Worm (Caenorhabditis elegans) whole organism, mixed stage, embryonic: ENCODE results near the gene F54C9.14.

Source experiments
- M03D4.4 ChIP-seq: sonication (generic microtip); optimal IDR thresholded peaks from 2 replicates; lab custom pipeline; 2017; ENCODE audit warnings: mild to moderate bottlenecking, missing genetic modification characterization, missing compliant biosample characterization
- bed-3 ChIP-seq: fragments of 200-800 bp; sonication (Bioruptor generic); optimal IDR thresholded peaks from 3 replicates; lab custom pipeline; 2018; ENCODE audit warnings: mild to moderate bottlenecking, missing genetic modification characterization, moderate library complexity, missing compliant biosample characterization
- blmp-1 ChIP-seq: fragments of 150-350 bp; optimal IDR thresholded peaks from 2 replicates; lab custom pipeline; 2014; ENCODE audit warnings: missing biosample characterization, missing genetic modification characterization
- ceh-39 ChIP-seq: fragments of 150-350 bp; optimal IDR thresholded peaks from 2 replicates; lab custom pipeline; 2014; ENCODE audit warnings: missing biosample characterization, missing genetic modification characterization
- ceh-43 ChIP-seq: fragments of 200-800 bp; sonication (Bioruptor generic); optimal IDR thresholded peaks from 2 replicates; lab custom pipeline; 2018; ENCODE audit warnings: mild to moderate bottlenecking, missing genetic modification characterization, moderate library complexity, missing compliant biosample characterization
- ceh-83 ChIP-seq: fragments of 200-800 bp; sonication (Bioruptor generic); optimal IDR thresholded peaks from 2 replicates; lab custom pipeline; 2018; ENCODE audit warnings: mild to moderate bottlenecking, missing genetic modification characterization, missing compliant biosample characterization
- ces-1 ChIP-seq: fragments of 150-350 bp; optimal IDR thresholded peaks from 2 replicates; lab custom pipeline; 2014; ENCODE audit warnings: missing biosample characterization, missing genetic modification reagents, missing genetic modification characterization
- cnd-1 ChIP-seq: fragments of 200-800 bp; sonication (Bioruptor generic); optimal IDR thresholded peaks from 2 replicates; lab custom pipeline; 2018; ENCODE audit warnings: mild to moderate bottlenecking, missing genetic modification characterization, missing compliant biosample characterization
- drap-1 ChIP-seq: fragments of 200-800 bp; sonication (Bioruptor generic); optimal IDR thresholded peaks from 3 replicates; lab custom pipeline; 2018; ENCODE audit warnings: mild to moderate bottlenecking, missing genetic modification characterization, missing compliant biosample characterization
- elt-1 ChIP-seq: sonication (generic microtip); optimal IDR thresholded peaks from 2 replicates; lab custom pipeline; 2017; ENCODE audit warnings: missing genetic modification characterization, mild to moderate bottlenecking, missing compliant biosample characterization, antibody characterized with exemption, moderate library complexity, borderline replicate concordance; ENCODE audit not compliant: insufficient read depth
- elt-3 ChIP-seq: fragments of 150-350 bp; optimal IDR thresholded peaks from 2 replicates; lab custom pipeline; 2014; ENCODE audit warnings: missing biosample characterization, missing genetic modification characterization
- flh-1 ChIP-seq: fragments of 200-800 bp; sonication (Bioruptor generic); optimal IDR thresholded peaks from 2 replicates; lab custom pipeline; 2018; ENCODE audit warnings: mild to moderate bottlenecking, missing genetic modification characterization, moderate library complexity, missing compliant biosample characterization
- ham-2 ChIP-seq: fragments of 200-800 bp; sonication (Bioruptor generic); optimal IDR thresholded peaks from 2 replicates; lab custom pipeline; 2018; ENCODE audit warnings: mild to moderate bottlenecking, missing genetic modification characterization, missing compliant biosample characterization
- hlh-1 ChIP-seq: fragments of 150-350 bp; optimal IDR thresholded peaks from 2 replicates; lab custom pipeline; 2014; ENCODE audit warnings: missing biosample characterization, missing genetic modification reagents, missing genetic modification characterization
- lin-13 ChIP-seq: fragments of 150-350 bp; optimal IDR thresholded peaks from 2 replicates; lab custom pipeline; 2014; ENCODE audit warnings: missing biosample characterization, missing genetic modification characterization
- lin-32 ChIP-seq: fragments of 200-800 bp; sonication (Bioruptor generic); optimal IDR thresholded peaks from 2 replicates; lab custom pipeline; 2018; ENCODE audit warnings: mild to moderate bottlenecking, missing genetic modification characterization, missing compliant biosample characterization
- lsy-2 ChIP-seq: fragments of 150-350 bp; optimal IDR thresholded peaks from 2 replicates; lab custom pipeline; 2014; ENCODE audit warnings: missing biosample characterization, missing genetic modification characterization
- mab-5 ChIP-seq: fragments of 150-350 bp; optimal IDR thresholded peaks from 2 replicates; lab custom pipeline; 2014; ENCODE audit warnings: missing biosample characterization, missing genetic modification characterization
- mep-1 ChIP-seq: fragments of 150-350 bp; optimal IDR thresholded peaks from 2 replicates; lab custom pipeline; 2017; ENCODE audit warnings: missing biosample characterization, missing genetic modification reagents, missing genetic modification characterization, inconsistent platforms
- mls-2 ChIP-seq: sonication (generic microtip); optimal IDR thresholded peaks from 2 replicates; lab custom pipeline; 2016; ENCODE audit warnings: mild to moderate bottlenecking, missing genetic modification characterization, moderate library complexity, missing compliant biosample characterization
- nhr-12 ChIP-seq: fragments of 150-350 bp; optimal IDR thresholded peaks from 2 replicates; lab custom pipeline; 2014; ENCODE audit warnings: missing biosample characterization, missing genetic modification characterization
- nhr-2 ChIP-seq: fragments of 150-350 bp; optimal IDR thresholded peaks from 2 replicates; lab custom pipeline; 2014; ENCODE audit warnings: missing biosample characterization, missing genetic modification characterization
- nhr-237 ChIP-seq: fragments of 150-350 bp; optimal IDR thresholded peaks from 2 replicates; lab custom pipeline; 2014; ENCODE audit warnings: missing biosample characterization, missing genetic modification characterization
- nhr-76 ChIP-seq: sonication (generic microtip); optimal IDR thresholded peaks from 2 replicates; lab custom pipeline; 2017; ENCODE audit warnings: missing biosample characterization, missing genetic modification characterization
- pha-4 ChIP-seq: fragments of 150-350 bp; optimal IDR thresholded peaks from 2 replicates; lab custom pipeline; 2018; ENCODE audit warnings: missing biosample characterization, missing genetic modification reagents, missing genetic modification characterization
- snpc-4 ChIP-seq: fragments of 150-350 bp; optimal IDR thresholded peaks from 2 replicates; lab custom pipeline; 2014; ENCODE audit warnings: missing biosample characterization, missing genetic modification characterization
- sptf-1 ChIP-seq: sonication (generic microtip); optimal IDR thresholded peaks from 2 replicates; lab custom pipeline; 2017; ENCODE audit warnings: mild to moderate bottlenecking, missing genetic modification characterization, moderate library complexity, missing compliant biosample characterization
- tbx-8 ChIP-seq: fragments of 200-800 bp; sonication (Bioruptor generic); optimal IDR thresholded peaks from 2 replicates; lab custom pipeline; 2018; ENCODE audit warnings: mild to moderate bottlenecking, missing genetic modification characterization, moderate library complexity, missing compliant biosample characterization
- unc-120 ChIP-seq: sonication (generic microtip); optimal IDR thresholded peaks from 2 replicates; lab custom pipeline; 2017; ENCODE audit warnings: missing genetic modification characterization, missing compliant biosample characterization; ENCODE audit not compliant: poor library complexity, severe bottlenecking
- unc-39 ChIP-seq: fragments of 150-350 bp; optimal IDR thresholded peaks from 2 replicates; lab custom pipeline; 2014; ENCODE audit warnings: missing biosample characterization, missing genetic modification characterization
- unc-62 ChIP-seq: fragments of 150-350 bp; optimal IDR thresholded peaks from 2 replicates; lab custom pipeline; 2014; ENCODE audit warnings: missing biosample characterization, missing genetic modification reagents, missing genetic modification characterization
- zip-8 ChIP-seq: fragments of 150-350 bp; optimal IDR thresholded peaks from 2 replicates; lab custom pipeline; 2014; ENCODE audit warnings: missing biosample characterization, missing genetic modification characterization
- ztf-11 ChIP-seq: fragments of 150-350 bp; optimal IDR thresholded peaks from 2 replicates; lab custom pipeline; 2014; ENCODE audit warnings: missing biosample characterization, missing genetic modification characterization

Gene F54C9.14

ce11 chrII:8562002-8562401 is at the start of gene F54C9.14:
TSS of gene F54C9.14 (plus strand) at chrII:8562302.
- TF ChIP-seq zip-8 (tag; lab: Kevin White, UChicago) (no peak), unc-62 (GFP tag; lab: Kevin White, UChicago) (no peak), nhr-76 (tag; lab: Kevin White, UChicago) (no peak), ceh-39 (tag; lab: Kevin White, UChicago) (no peak), flh-1 (GFP tag; lab: Kevin White, UChicago) (no peak), sptf-1 (no peak), lin-32 (GFP tag; lab: Kevin White, UChicago) (no peak), mab-5 (tag; lab: Kevin White, UChicago) (no peak), M03D4.4 (tag; lab: Kevin White, UChicago) (no peak), tbx-8 (GFP tag; lab: Kevin White, UChicago) (no peak), mls-2 (no peak)
- TF ChIP-seq, all 35 proteins: peak for 0

ce11 chrII:8514729-8515128 is 47.4 kb upstream of the F54C9.14 start, which contains the start of gene ctg-2:
TSS of gene ctg-2 (plus strand) at chrII:8515054.
- no peak for TF ChIP-seq drap-1 (GFP tag; lab: Kevin White, UChicago)
- no peak for TF ChIP-seq sptf-1
- no peak for TF ChIP-seq ceh-43 (GFP tag; lab: Kevin White, UChicago)
- TF ChIP-seq unc-62 (GFP tag; lab: Kevin White, UChicago): no peak
- no peak for TF ChIP-seq nhr-76 (tag; lab: Kevin White, UChicago)
- no peak for TF ChIP-seq ces-1 (GFP tag; lab: Kevin White, UChicago)
- no peak for TF ChIP-seq cnd-1 (tag; lab: Kevin White, UChicago)
- no peak for TF ChIP-seq elt-3 (tag; lab: Kevin White, UChicago)
- TF ChIP-seq elt-1 (tag; lab: Kevin White, UChicago): no peak
- no peak for TF ChIP-seq mls-2
- no peak for TF ChIP-seq hlh-1 (tag; lab: Kevin White, UChicago)
- TF ChIP-seq zip-8 (tag; lab: Kevin White, UChicago): no peak
- TF ChIP-seq flh-1 (GFP tag; lab: Kevin White, UChicago): no peak
- no peak for TF ChIP-seq mep-1 (tag; lab: Kevin White, UChicago)
- no peak for TF ChIP-seq snpc-4 (tag; lab: Kevin White, UChicago)
- no peak for TF ChIP-seq mab-5 (tag; lab: Kevin White, UChicago)
- no peak for TF ChIP-seq unc-39 (tag; lab: Kevin White, UChicago)
- no peak for TF ChIP-seq nhr-12 (tag; lab: Kevin White, UChicago)

- no peak for TF ChIP-seq flh-1 (GFP tag; lab: Kevin White, UChicago)
- TF ChIP-seq unc-39 (tag; lab: Kevin White, UChicago): no peak
- no peak for TF ChIP-seq ham-2 (GFP tag; lab: Kevin White, UChicago)
- TF ChIP-seq elt-3 (tag; lab: Kevin White, UChicago): no peak
- no peak for TF ChIP-seq nhr-2 (tag; lab: Kevin White, UChicago)
- no peak for TF ChIP-seq sptf-1
- no peak for TF ChIP-seq ztf-11 (tag; lab: Kevin White, UChicago)
- TF ChIP-seq mab-5 (tag; lab: Kevin White, UChicago): no peak
- TF ChIP-seq lin-32 (GFP tag; lab: Kevin White, UChicago): no peak
- TF ChIP-seq ceh-39 (tag; lab: Kevin White, UChicago): no peak
- TF ChIP-seq bed-3: no peak
- no peak for TF ChIP-seq blmp-1 (tag; lab: Kevin White, UChicago)
- TF ChIP-seq unc-62 (GFP tag; lab: Kevin White, UChicago): no peak
Observed at ce11 chrII:8515521-8515920, 46.6 kb upstream of the F54C9.14 start.

- TF ChIP-seq lin-32 (GFP tag; lab: Kevin White, UChicago) (no peak), lsy-2 (peak; percentile 91), elt-3 (tag; lab: Kevin White, UChicago) (no peak), unc-39 (tag; lab: Kevin White, UChicago) (no peak), cnd-1 (tag; lab: Kevin White, UChicago) (no peak), flh-1 (GFP tag; lab: Kevin White, UChicago) (no peak), pha-4 (tag; lab: Kevin White, UChicago) (peak; percentile 78), tbx-8 (GFP tag; lab: Kevin White, UChicago) (no peak), lin-13 (tag; lab: Kevin White, UChicago) (no peak), ceh-39 (tag; lab: Kevin White, UChicago) (peak; percentile 48), nhr-237 (tag; lab: Kevin White, UChicago) (peak; percentile 32), sptf-1 (peak; percentile 71), drap-1 (GFP tag; lab: Kevin White, UChicago) (peak; percentile 7), bed-3 (no peak), blmp-1 (tag; lab: Kevin White, UChicago) (no peak), unc-120 (tag; lab: Kevin White, UChicago) (no peak), mab-5 (tag; lab: Kevin White, UChicago) (no peak), ceh-83 (GFP tag; lab: Kevin White, UChicago) (no peak), nhr-12 (tag; lab: Kevin White, UChicago) (no peak), nhr-76 (tag; lab: Kevin White, UChicago) (no peak), mep-1 (tag; lab: Kevin White, UChicago) (peak; percentile 47), snpc-4 (tag; lab: Kevin White, UChicago) (no peak), ztf-11 (tag; lab: Kevin White, UChicago) (no peak)
Observed at ce11 chrII:8516783-8517182, 45.3 kb upstream of the F54C9.14 start, which contains the start of gene rnh-2. TSS of gene rnh-2 (plus strand) at chrII:8517150.
